Fruit fly (Drosophila melanogaster): ENCODE measurements around the gene CG32115.

The CG32115 gene

DNA sequence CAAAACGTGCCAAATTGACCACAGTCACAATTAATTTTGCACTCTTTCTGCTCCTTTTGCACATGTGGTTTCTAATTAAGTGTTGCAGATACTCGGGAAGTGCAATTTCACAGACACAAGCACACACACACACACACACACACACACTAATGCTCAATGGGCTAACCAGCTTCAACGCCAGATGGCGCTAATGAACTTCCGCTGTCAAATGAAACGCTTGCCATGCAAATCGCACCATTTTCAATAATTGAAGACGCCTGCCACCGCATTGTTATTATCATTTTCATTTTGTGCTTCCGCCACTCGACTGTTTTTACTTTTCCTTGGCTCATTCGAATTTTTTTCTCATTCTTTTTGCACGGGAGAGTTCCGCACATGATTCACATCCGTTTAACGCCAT lies 35.9 kb upstream of the CG32115 start:
- TF ChIP-seq CTCF (GFP tag; optimal IDR thresholded peaks at IDR 0.05) (peak; percentile 53), inv (GFP tag; IDR thresholded peaks at IDR 0.05; ENCODE audit: partially characterized antibody) (0 out of 2 replicates have a peak, but pooled peaks have one; percentile 16), fd102C (GFP tag; optimal IDR thresholded peaks at IDR 0.05) (no peak)

DNA sequence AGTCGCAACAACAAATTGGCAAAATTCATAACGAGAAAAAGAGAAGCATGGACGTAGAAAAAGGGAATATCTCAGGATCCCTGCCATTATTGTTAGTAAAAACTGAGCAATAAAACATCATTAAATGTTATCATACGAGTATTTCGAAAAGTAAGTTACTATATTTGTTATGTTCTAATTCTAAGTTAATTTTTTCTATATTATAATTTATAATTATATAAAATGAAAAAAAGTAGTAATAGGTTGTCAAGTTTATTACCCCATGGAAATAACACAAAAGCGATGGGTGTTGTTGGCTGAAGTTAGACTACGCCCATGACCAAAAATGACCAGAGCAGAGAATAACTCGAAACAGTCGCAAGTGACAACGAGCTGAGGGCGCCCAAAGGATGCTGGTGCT lies 2.0 kb upstream of the CG32115 start:
- TF ChIP-seq bsh (GFP tag; optimal IDR thresholded peaks at IDR 0.05) (peak in 1 of 2 experiments; percentile 41), CG9437 (GFP tag; optimal IDR thresholded peaks at IDR 0.05) (no peak)

DNA sequence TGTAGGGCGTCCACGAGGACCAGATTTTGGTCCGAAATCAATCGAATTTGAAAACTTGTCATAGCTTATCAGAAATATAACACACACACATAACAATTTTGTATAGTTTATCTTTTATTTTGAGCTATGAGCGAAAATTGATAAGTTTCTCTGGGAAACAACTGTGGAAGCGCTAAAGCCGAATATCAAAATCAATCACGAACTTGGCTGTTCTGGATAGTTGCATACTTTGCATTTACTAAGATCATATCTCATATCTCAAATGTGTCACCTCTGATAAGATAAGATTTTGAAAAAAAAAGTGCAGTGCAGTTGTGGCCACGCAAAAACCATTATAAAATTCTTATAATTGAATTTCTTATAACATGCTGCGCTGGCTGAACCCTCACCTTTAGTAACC lies 9.8 kb downstream of the CG32115 start, which contains the start of gene CG32117:
Gene CG32117, minus strand, starts transcription at position 101 of the 400 bp plus-strand sequence.
- no peak for TF ChIP-seq row (GFP tag; IDR thresholded peaks at IDR 0.05)
- TF ChIP-seq Sox100B (GFP tag; optimal IDR thresholded peaks at IDR 0.05), result no peak
- TF ChIP-seq cg (GFP tag; optimal IDR thresholded peaks at IDR 0.05), result no peak
- TF ChIP-seq CG2120 (GFP tag; optimal IDR thresholded peaks at IDR 0.05), result no peak
- no peak for TF ChIP-seq NK7.1 (GFP tag; optimal IDR thresholded peaks at IDR 0.05)
- TF ChIP-seq salm (tag; optimal IDR thresholded peaks at IDR 0.05), result no peak
- no peak for TF ChIP-seq tx (GFP tag; optimal IDR thresholded peaks at IDR 0.05)
- TF ChIP-seq CG10565 (GFP tag; optimal IDR thresholded peaks at IDR 0.05), result no peak
- TF ChIP-seq aop (GFP tag; IDR thresholded peaks at IDR 0.05), result no peak
- no peak for TF ChIP-seq Oli (tag; optimal IDR thresholded peaks at IDR 0.05)
- TF ChIP-seq HHEX (GFP tag; optimal IDR thresholded peaks at IDR 0.05), result no peak
- no peak for TF ChIP-seq CG4730 (GFP tag; IDR thresholded peaks at IDR 0.05)
- TF ChIP-seq dati (GFP tag; IDR thresholded peaks at IDR 0.05), result no peak
- no peak for TF ChIP-seq tio (GFP tag; optimal IDR thresholded peaks at IDR 0.05)
- TF ChIP-seq disco-r (GFP tag; optimal IDR thresholded peaks at IDR 0.05), result no peak
- no peak for TF ChIP-seq klu (GFP tag; IDR thresholded peaks at IDR 0.05)
- no peak for TF ChIP-seq CG13296 (GFP tag; optimal IDR thresholded peaks at IDR 0.05)
- TF ChIP-seq sd (tag; optimal IDR thresholded peaks at IDR 0.05), result no peak
- no peak for TF ChIP-seq Atf-2 (GFP tag; optimal IDR thresholded peaks at IDR 0.05)
- no peak for TF ChIP-seq CG8924 (tag; optimal IDR thresholded peaks at IDR 0.05)

DNA sequence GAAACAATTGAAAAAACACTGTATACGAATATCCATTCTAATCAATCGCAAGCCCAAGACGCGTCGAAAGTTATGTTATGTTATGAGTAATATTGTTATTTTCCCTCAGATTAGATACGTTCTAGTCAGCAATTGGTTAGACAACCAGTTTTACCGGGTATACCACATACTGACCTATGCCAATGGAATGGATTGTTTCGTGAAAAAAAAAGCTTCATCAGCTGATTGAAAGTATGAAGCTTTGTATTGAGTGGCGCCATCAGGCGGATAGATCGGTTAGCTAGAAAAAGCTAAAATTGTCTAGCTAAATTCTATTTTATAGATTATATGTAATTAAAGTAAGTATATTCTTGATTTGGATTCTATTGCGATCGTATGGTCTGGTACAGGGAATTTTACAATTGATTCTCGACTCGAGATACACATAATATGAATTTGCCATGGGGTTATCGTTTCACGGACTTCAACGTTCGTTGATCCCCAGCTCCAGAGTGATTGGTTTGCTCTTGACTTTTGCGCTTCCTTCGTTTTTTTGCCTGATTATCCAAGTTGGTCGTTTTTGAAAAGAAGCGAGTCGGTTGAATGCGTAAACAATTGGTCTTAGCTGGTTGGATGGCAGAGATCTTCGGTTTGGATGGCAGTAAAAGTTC lies 10.7 kb downstream of the CG32115 start, which contains the start of gene CG12520:
Gene CG12520, minus strand, starts transcription at position 159 of the 650 bp plus-strand sequence.
- TF ChIP-seq crp (GFP tag; optimal IDR thresholded peaks at IDR 0.05) (peak in 1 of 2 experiments; percentile 81), pnt (GFP tag; optimal IDR thresholded peaks at IDR 0.05) (no peak), CG2120 (GFP tag; optimal IDR thresholded peaks at IDR 0.05) (no peak), fd102C (GFP tag; optimal IDR thresholded peaks at IDR 0.05) (no peak), CG7271 (tag; optimal IDR thresholded peaks at IDR 0.05) (no peak), gt (GFP tag; IDR thresholded peaks at IDR 0.05) (no peak), CTCF (GFP tag; optimal IDR thresholded peaks at IDR 0.05) (peak; percentile 92), Ets65A (GFP tag) (no peak), CG13624 (GFP tag; optimal IDR thresholded peaks at IDR 0.05) (no peak), yki (optimal IDR thresholded peaks at IDR 0.05) (no peak), CG15696 (tag; optimal IDR thresholded peaks at IDR 0.05) (no peak), mirr (GFP tag; optimal IDR thresholded peaks at IDR 0.05) (peak; percentile 80), CG1647 (GFP tag; optimal IDR thresholded peaks at IDR 0.05) (no peak), chn (GFP tag; optimal IDR thresholded peaks at IDR 0.05) (no peak), Nf-YB (GFP tag; optimal IDR thresholded peaks at IDR 0.05) (peak; percentile 69), Hmr (GFP tag; optimal IDR thresholded peaks at IDR 0.05) (no peak), mld (GFP tag; IDR thresholded peaks at IDR 0.05; ENCODE audit: partially characterized antibody) (no peak), CG11504 (tag; optimal IDR thresholded peaks at IDR 0.05) (no peak), C15 (GFP tag; IDR thresholded peaks at IDR 0.05) (no peak), gro (GFP tag; optimal IDR thresholded peaks at IDR 0.05) (no peak), Dip2 (GFP tag; IDR thresholded peaks at IDR 0.05) (peak; percentile 85), HLH3B (GFP tag; IDR thresholded peaks at IDR 0.05) (no peak), fd96Cb (tag; optimal IDR thresholded peaks at IDR 0.05) (no peak), CG11560 (tag; IDR thresholded peaks at IDR 0.05) (no peak), vvl (GFP tag; IDR thresholded peaks at IDR 0.05) (no peak)
